Fruit fly (Drosophila melanogaster) whole organism, embryonic: ENCODE results near the gene CG13601.
A peak's percentile ranks its signal among the peaks of the same experiment; 100 is the strongest.

Source experiments
- CG10147 ChIP-seq: fragments of 200-800 bp; sonication (Bioruptor generic); optimal IDR thresholded peaks from 2 replicates; lab custom pipeline; 2019; ENCODE audit warnings: missing biosample characterization, mild to moderate bottlenecking, missing genetic modification characterization, moderate library complexity
- CG11398 ChIP-seq: fragments of 200-800 bp; sonication (Bioruptor generic); optimal IDR thresholded peaks from 2 replicates; lab custom pipeline; 2016; ENCODE audit warnings: missing biosample characterization, missing genetic modification characterization
- CG12659 ChIP-seq: fragments of 200-800 bp; sonication (Bioruptor generic); optimal IDR thresholded peaks from 3 replicates; lab custom pipeline; 2017; ENCODE audit warnings: mild to moderate bottlenecking, missing biosample characterization, missing genetic modification reagents, missing genetic modification characterization
- CG14441 ChIP-seq: fragments of 200-800 bp; sonication (Bioruptor generic); IDR thresholded peaks from 2 replicates; pipeline ENCODE4 v1.3.6; 2022; ENCODE audit warnings: missing biosample characterization, missing genetic modification characterization
- CG15479 ChIP-seq: fragments of 200-800 bp; sonication (Bioruptor generic); optimal IDR thresholded peaks from 3 replicates; lab custom pipeline; 2019; ENCODE audit warnings: missing biosample characterization, mild to moderate bottlenecking, missing genetic modification characterization, moderate library complexity
- CG1603 ChIP-seq: fragments of 200-800 bp; sonication (Bioruptor generic); optimal IDR thresholded peaks from 2 replicates; lab custom pipeline; 2019; ENCODE audit warnings: missing biosample characterization, mild to moderate bottlenecking, missing genetic modification characterization, moderate library complexity
- CG16813 ChIP-seq: fragments of 200-800 bp; sonication (Bioruptor generic); IDR thresholded peaks from 3 replicates; pipeline ENCODE4 v1.3.6; 2022; ENCODE audit warnings: missing biosample characterization, missing genetic modification characterization; ENCODE audit not compliant: partially characterized antibody
- CG18011 ChIP-seq: fragments of 200-800 bp; sonication (Bioruptor generic); optimal IDR thresholded peaks from 2 replicates; lab custom pipeline; 2017; ENCODE audit warnings: missing biosample characterization, missing genetic modification characterization, mild to moderate bottlenecking, moderate library complexity, missing genotype
- CG2678 ChIP-seq: fragments of 200-800 bp; sonication (Bioruptor generic); optimal IDR thresholded peaks from 3 replicates; lab custom pipeline; 2019; ENCODE audit warnings: missing biosample characterization, mild to moderate bottlenecking, missing genetic modification characterization, moderate library complexity
- CG2889 ChIP-seq: fragments of 200-800 bp; sonication (Bioruptor generic); IDR thresholded peaks from 3 replicates; pipeline ENCODE4 v1.3.6; 2022; ENCODE audit warnings: missing biosample characterization, missing genetic modification characterization
- CG4328 ChIP-seq: fragments of 200-800 bp; sonication (Bioruptor generic); optimal IDR thresholded peaks from 3 replicates; lab custom pipeline; 2017; ENCODE audit warnings: missing biosample characterization, missing genetic modification reagents, missing genetic modification characterization
- CG6791 ChIP-seq: fragments of 200-800 bp; sonication (Bioruptor generic); IDR thresholded peaks from 3 replicates; pipeline ENCODE4 v1.3.6; 2022; ENCODE audit warnings: missing biosample characterization, missing genetic modification characterization; ENCODE audit not compliant: partially characterized antibody
- CG9817 ChIP-seq: fragments of 200-800 bp; sonication (Bioruptor generic); optimal IDR thresholded peaks from 2 replicates; lab custom pipeline; 2018; ENCODE audit warnings: missing biosample characterization, mild to moderate bottlenecking, missing genetic modification characterization, moderate library complexity
- Dfd ChIP-seq, 2 experiments: fragments of >200 bp; optimal IDR thresholded peaks; 2 replicates each; lab custom pipeline; 2017; ENCODE audit warnings: missing biosample characterization in 2 of 2, missing genetic modification characterization in 2 of 2
- Dip2 ChIP-seq: fragments of 200-800 bp; sonication (Bioruptor generic); IDR thresholded peaks from 2 replicates; pipeline ENCODE4 v1.3.6; 2022; ENCODE audit warnings: missing biosample characterization, missing genetic modification characterization
- Dll ChIP-seq: fragments of 200-800 bp; sonication (Bioruptor generic); IDR thresholded peaks from 4 replicates; pipeline ENCODE4 v1.3.6; 2022; ENCODE audit warnings: missing biosample characterization, missing genetic modification characterization; ENCODE audit not compliant: partially characterized antibody
- Dref ChIP-seq: fragments of 200-800 bp; sonication (Bioruptor generic); IDR thresholded peaks from 2 replicates; pipeline ENCODE4 v1.3.6; 2022; ENCODE audit warnings: missing biosample characterization, missing genetic modification characterization
- Drgx ChIP-seq: fragments of 200-800 bp; sonication (Bioruptor generic); IDR thresholded peaks from 2 replicates; pipeline ENCODE4 v1.3.6; 2022; ENCODE audit warnings: missing biosample characterization, missing genetic modification characterization
- E2f2 ChIP-seq: fragments of 200-800 bp; sonication (Bioruptor generic); IDR thresholded peaks from 2 replicates; pipeline ENCODE4 v1.3.6; 2022; ENCODE audit warnings: missing biosample characterization, missing genetic modification characterization
- ERR ChIP-seq: fragments of 200-800 bp; sonication (Bioruptor generic); optimal IDR thresholded peaks from 2 replicates; lab custom pipeline; 2016; ENCODE audit warnings: missing biosample characterization, missing genetic modification characterization
- Gug ChIP-seq: fragments of 200-800 bp; sonication (Bioruptor generic); IDR thresholded peaks from 4 replicates; pipeline ENCODE4 v1.3.6; 2022; ENCODE audit warnings: missing biosample characterization, missing genetic modification characterization
- Jarid2 ChIP-seq: fragments of 200-800 bp; sonication (Bioruptor generic); optimal IDR thresholded peaks from 3 replicates; lab custom pipeline; 2017; ENCODE audit warnings: mild to moderate bottlenecking, missing biosample characterization, missing genetic modification reagents, missing genetic modification characterization
- Meics ChIP-seq: fragments of 200-800 bp; sonication (Bioruptor generic); optimal IDR thresholded peaks from 2 replicates; lab custom pipeline; 2017; ENCODE audit warnings: missing biosample characterization, mild to moderate bottlenecking, missing genetic modification characterization
- NFAT ChIP-seq: fragments of 200-800 bp; sonication (Bioruptor generic); IDR thresholded peaks from 2 replicates; pipeline ENCODE4 v1.3.6; 2022; ENCODE audit warnings: missing biosample characterization, missing genetic modification characterization
- PHDP ChIP-seq: fragments of 200-800 bp; sonication (Bioruptor generic); optimal IDR thresholded peaks from 3 replicates; lab custom pipeline; 2018; ENCODE audit warnings: missing biosample characterization, mild to moderate bottlenecking, missing genetic modification characterization, moderate library complexity
- Rfx ChIP-seq: fragments of 200-800 bp; sonication (Bioruptor generic); IDR thresholded peaks from 2 replicates; pipeline ENCODE4 v1.3.6; 2022; ENCODE audit warnings: missing biosample characterization, missing genetic modification characterization
- Rx ChIP-seq: fragments of 200-800 bp; sonication (Bioruptor generic); IDR thresholded peaks from 2 replicates; pipeline ENCODE4 v1.3.6; 2022; ENCODE audit warnings: missing biosample characterization, missing genetic modification characterization
- Stat92E ChIP-seq, 3 experiments: fragments of >200 bp in 2 of 3; fragments of 200-800 bp in 1 of 3; sonication (Bioruptor generic) in 1 of 3; optimal IDR thresholded peaks; 2 replicates each; lab custom pipeline; 2017 to 2019; ENCODE audit warnings: missing biosample characterization in 3 of 3, missing genetic modification characterization in 3 of 3, mild to moderate bottlenecking in 1 of 3, moderate library complexity in 1 of 3
- TFAM ChIP-seq: fragments of 200-800 bp; sonication (Bioruptor generic); optimal IDR thresholded peaks from 2 replicates; lab custom pipeline; 2017; ENCODE audit warnings: missing biosample characterization, missing genetic modification characterization, inconsistent platforms
- Xrp1 ChIP-seq: fragments of 200-800 bp; sonication (Bioruptor generic); IDR thresholded peaks from 2 replicates; pipeline ENCODE4 v1.3.6; 2022; ENCODE audit warnings: missing biosample characterization, missing genetic modification characterization
- al ChIP-seq: fragments of 200-800 bp; sonication (Bioruptor generic); IDR thresholded peaks from 2 replicates; pipeline ENCODE4 v1.3.6; 2022; ENCODE audit warnings: missing biosample characterization, missing genetic modification characterization
- bowl ChIP-seq: fragments of 200-800 bp; sonication (Bioruptor generic); IDR thresholded peaks from 2 replicates; pipeline ENCODE4 v1.3.6; 2022; ENCODE audit warnings: missing biosample characterization, missing genetic modification characterization
- cad ChIP-seq: fragments of >200 bp; optimal IDR thresholded peaks from 2 replicates; lab custom pipeline; 2017; ENCODE audit warnings: missing biosample characterization, missing genetic modification characterization
- cas ChIP-seq: fragments of 200-800 bp; sonication (Bioruptor generic); IDR thresholded peaks from 2 replicates; pipeline ENCODE4 v1.3.6; 2022; ENCODE audit warnings: missing biosample characterization, missing genetic modification characterization
- ci ChIP-seq: fragments of 200-800 bp; sonication (Bioruptor generic); IDR thresholded peaks from 3 replicates; pipeline ENCODE4 v1.3.6; 2022; ENCODE audit warnings: missing biosample characterization, missing genetic modification characterization
- dysf ChIP-seq: fragments of 200-800 bp; sonication (Bioruptor generic); IDR thresholded peaks from 3 replicates; pipeline ENCODE4 v1.3.6; 2022; ENCODE audit warnings: missing biosample characterization, missing genetic modification characterization
- fru ChIP-seq: fragments of >200 bp; optimal IDR thresholded peaks from 2 replicates; lab custom pipeline; 2017
- grn ChIP-seq: fragments of 200-800 bp; sonication (Bioruptor generic); optimal IDR thresholded peaks from 3 replicates; lab custom pipeline; 2017; ENCODE audit warnings: missing biosample characterization, missing genetic modification characterization
- gsb-n ChIP-seq: fragments of 200-800 bp; sonication (Bioruptor generic); optimal IDR thresholded peaks from 3 replicates; lab custom pipeline; 2018; ENCODE audit warnings: missing biosample characterization, mild to moderate bottlenecking, missing genetic modification characterization
- hb ChIP-seq: fragments of 200-800 bp; sonication (Bioruptor generic); IDR thresholded peaks from 3 replicates; pipeline ENCODE4 v1.3.6; 2022; ENCODE audit warnings: missing biosample characterization, missing genetic modification characterization; ENCODE audit not compliant: partially characterized antibody
- jigr1 ChIP-seq: fragments of 200-800 bp; sonication (Bioruptor generic); IDR thresholded peaks from 3 replicates; pipeline ENCODE4 v1.3.6; 2022; ENCODE audit warnings: missing biosample characterization, missing genetic modification characterization
- kni ChIP-seq: fragments of 200-800 bp; sonication (Bioruptor generic); optimal IDR thresholded peaks from 3 replicates; lab custom pipeline; 2017; ENCODE audit warnings: mild to moderate bottlenecking, missing biosample characterization, missing genetic modification reagents, missing genetic modification characterization
- mam ChIP-seq: fragments of 200-800 bp; sonication (Bioruptor generic); optimal IDR thresholded peaks from 3 replicates; lab custom pipeline; 2016; ENCODE audit warnings: missing biosample characterization, missing genetic modification characterization
- nerfin-2 ChIP-seq: fragments of 200-800 bp; sonication (Bioruptor generic); IDR thresholded peaks from 2 replicates; pipeline ENCODE4 v1.3.6; 2022; ENCODE audit warnings: missing biosample characterization, missing genetic modification characterization; ENCODE audit not compliant: partially characterized antibody
- nmo ChIP-seq: fragments of 200-800 bp; sonication (Bioruptor generic); optimal IDR thresholded peaks from 2 replicates; lab custom pipeline; 2018; ENCODE audit warnings: missing biosample characterization, mild to moderate bottlenecking, missing genetic modification characterization, moderate library complexity
- pb ChIP-seq: fragments of 200-800 bp; sonication (Bioruptor generic); optimal IDR thresholded peaks from 3 replicates; lab custom pipeline; 2016; ENCODE audit warnings: missing biosample characterization, missing genetic modification characterization
- pros ChIP-seq: fragments of 200-800 bp; sonication (Bioruptor generic); optimal IDR thresholded peaks from 3 replicates; lab custom pipeline; 2019; ENCODE audit warnings: missing biosample characterization, mild to moderate bottlenecking, missing genetic modification characterization, moderate library complexity
- rib ChIP-seq: fragments of 200-800 bp; sonication (Bioruptor generic); IDR thresholded peaks from 2 replicates; pipeline ENCODE4 v1.3.6; 2022; ENCODE audit warnings: missing biosample characterization, missing genetic modification characterization
- schlank ChIP-seq: fragments of 200-800 bp; sonication (Bioruptor generic); optimal IDR thresholded peaks from 2 replicates; lab custom pipeline; 2018; ENCODE audit warnings: missing biosample characterization, mild to moderate bottlenecking, missing genetic modification characterization
- sim ChIP-seq: fragments of 200-800 bp; sonication (Bioruptor generic); IDR thresholded peaks from 2 replicates; pipeline ENCODE4 v1.3.6; 2022; ENCODE audit warnings: missing biosample characterization, missing genetic modification characterization
- wek ChIP-seq: fragments of 200-800 bp; sonication (Bioruptor generic); optimal IDR thresholded peaks from 3 replicates; lab custom pipeline; 2018; ENCODE audit warnings: missing biosample characterization, mild to moderate bottlenecking, missing genetic modification characterization, moderate library complexity

The CG13601 gene

dm6 chr3R:23887572-23887971 lies 39.9 kb downstream of the CG13601 start (continued):
- TF ChIP-seq schlank (tag; lab: Kevin White, UChicago), result no peak
- peak; percentile 27; the same call in 1 of the 2 replicates for TF ChIP-seq CG14441 (GFP tag; lab: Robert Waterston, UW)
- TF ChIP-seq ci (GFP tag; lab: Robert Waterston, UW), result peak; percentile 30; the same call in 1 of the 3 replicates
- no peak for TF ChIP-seq Meics (GFP tag; lab: Kevin White, UChicago)
- no peak for TF ChIP-seq CG11398
- TF ChIP-seq Drgx, result peak; percentile 5; the same call in 1 of the 2 replicates
- no peak for TF ChIP-seq rib
- no peak for TF ChIP-seq hb (GFP tag; lab: Robert Waterston, UW)
- TF ChIP-seq CG2678 (tag; lab: Kevin White, UChicago), result no peak
- no peak for TF ChIP-seq Jarid2
- peak; percentile 64; the same call in 1 of the 2 replicates for TF ChIP-seq Xrp1 (GFP tag; lab: Robert Waterston, UW)
- 0 out of 3 replicates have a peak, but pooled peaks have one; percentile 4 for TF ChIP-seq dysf (GFP tag; lab: Robert Waterston, UW)
- TF ChIP-seq gsb-n (tag; lab: Kevin White, UChicago), result no peak
- TF ChIP-seq al (GFP tag; lab: Robert Waterston, UW), result no peak
- no peak for TF ChIP-seq CG12659
- TF ChIP-seq Dip2 (GFP tag; lab: Robert Waterston, UW), result no peak
- no peak for TF ChIP-seq CG4328
- TF ChIP-seq ERR (GFP tag; lab: Kevin White, UChicago), result no peak
- no peak for TF ChIP-seq Dll
- no peak for TF ChIP-seq fru (lab: Kevin White, UChicago)
- TF ChIP-seq CG18011 (GFP tag; lab: Kevin White, UChicago), result no peak
- no peak for TF ChIP-seq grn (GFP tag; lab: Kevin White, UChicago)
- TF ChIP-seq Stat92E (GFP tag; optimal IDR thresholded peaks at IDR 0.05; lab: Kevin White, UChicago), result no peak
- no peak for TF ChIP-seq CG1603 (tag; lab: Kevin White, UChicago)
- TF ChIP-seq CG6791 (GFP tag; lab: Robert Waterston, UW), result no peak
- no peak for TF ChIP-seq kni
- no peak for TF ChIP-seq PHDP (tag; lab: Kevin White, UChicago)
- no peak for TF ChIP-seq CG9817 (tag; lab: Kevin White, UChicago)
- TF ChIP-seq mam, result no peak
- TF ChIP-seq pb (GFP tag; lab: Kevin White, UChicago), result no peak
- TF ChIP-seq TFAM (GFP tag; lab: Kevin White, UChicago), result no peak
- TF ChIP-seq E2f2 (GFP tag; lab: Robert Waterston, UW), result no peak
- no peak for TF ChIP-seq cad (GFP tag; lab: Kevin White, UChicago)
- no peak for TF ChIP-seq wek (GFP tag; lab: Kevin White, UChicago)
- no peak for TF ChIP-seq bowl (GFP tag; lab: Robert Waterston, UW)
- TF ChIP-seq CG15479 (GFP tag; lab: Kevin White, UChicago), result no peak
- TF ChIP-seq CG16813 (GFP tag; lab: Robert Waterston, UW), result no peak
- TF ChIP-seq pros (GFP tag; lab: Kevin White, UChicago), result no peak
- no peak for TF ChIP-seq NFAT (GFP tag; lab: Robert Waterston, UW)
- TF ChIP-seq nerfin-2 (GFP tag; lab: Robert Waterston, UW), result no peak
- TF ChIP-seq Gug, result no peak
- TF ChIP-seq jigr1 (GFP tag; lab: Robert Waterston, UW), result no peak
- TF ChIP-seq CG10147 (GFP tag; lab: Kevin White, UChicago), result no peak
- TF ChIP-seq Rx (GFP tag; lab: Robert Waterston, UW), result 0 out of 2 replicates have a peak, but pooled peaks have one; percentile 39
- 0 out of 2 replicates have a peak, but pooled peaks have one; percentile 5 for TF ChIP-seq cas (GFP tag; lab: Robert Waterston, UW)
- no peak for TF ChIP-seq Dfd (GFP tag; optimal IDR thresholded peaks at IDR 0.05; lab: Kevin White, UChicago)
- no peak for TF ChIP-seq nmo (GFP tag; lab: Kevin White, UChicago)
- TF ChIP-seq Dref (GFP tag; lab: Robert Waterston, UW), result no peak
- TF ChIP-seq CG2889 (GFP tag; lab: Robert Waterston, UW), result no peak
- TF ChIP-seq sim, result no peak
- TF ChIP-seq Rfx (GFP tag; lab: Robert Waterston, UW), result peak; percentile 41; the same call in 1 of the 2 replicates
